Fruit fly (Drosophila melanogaster) whole organism, adult: ENCODE results near the gene VhaM9.7-d.

Experiments used
- CG11617 ChIP-seq: fragments of 200-800 bp; sonication (Bioruptor generic); optimal IDR thresholded peaks from 2 replicates; lab custom pipeline; 2017; ENCODE audit warnings: mild to moderate bottlenecking, missing biosample characterization, missing genetic modification reagents, missing genetic modification characterization
- CG12768 ChIP-seq: fragments of 200-800 bp; sonication (Bioruptor generic); optimal IDR thresholded peaks from 2 replicates; lab custom pipeline; 2017; ENCODE audit warnings: missing biosample characterization, missing genetic modification characterization, mild to moderate bottlenecking, moderate library complexity, missing genetic modification reagents
- CG14711 ChIP-seq: fragments of 200-800 bp; sonication (Bioruptor generic); optimal IDR thresholded peaks from 2 replicates; lab custom pipeline; 2018; ENCODE audit warnings: missing biosample characterization, mild to moderate bottlenecking, missing genetic modification characterization, moderate library complexity
- CG1620 ChIP-seq: fragments of 200-800 bp; sonication (Bioruptor generic); optimal IDR thresholded peaks from 2 replicates; lab custom pipeline; 2016; ENCODE audit warnings: missing biosample characterization, missing genetic modification characterization
- CG33017 ChIP-seq: fragments of 200-800 bp; sonication (Bioruptor generic); optimal IDR thresholded peaks from 2 replicates; lab custom pipeline; 2018; ENCODE audit warnings: missing biosample characterization, mild to moderate bottlenecking, missing genetic modification characterization, moderate library complexity
- CG5204 ChIP-seq: fragments of 200-800 bp; sonication (Bioruptor generic); optimal IDR thresholded peaks from 2 replicates; lab custom pipeline; 2016; ENCODE audit warnings: missing biosample characterization, missing genetic modification characterization
- CG7045 ChIP-seq: fragments of 200-800 bp; sonication (Bioruptor generic); optimal IDR thresholded peaks from 2 replicates; lab custom pipeline; 2017; ENCODE audit warnings: missing biosample characterization, mild to moderate bottlenecking, missing genetic modification characterization
- CG7101 ChIP-seq: fragments of 200-800 bp; sonication (Bioruptor generic); optimal IDR thresholded peaks from 2 replicates; lab custom pipeline; 2018; ENCODE audit warnings: missing biosample characterization, mild to moderate bottlenecking, missing genetic modification characterization, moderate library complexity
- Clk ChIP-seq: fragments of 200-800 bp; sonication (Bioruptor generic); optimal IDR thresholded peaks from 2 replicates; lab custom pipeline; 2017; ENCODE audit warnings: missing biosample characterization, missing genetic modification characterization
- Crg-1 ChIP-seq: fragments of 200-800 bp; sonication (Bioruptor generic); optimal IDR thresholded peaks from 2 replicates; lab custom pipeline; 2016; ENCODE audit warnings: missing biosample characterization, missing genetic modification characterization
- Hr96 ChIP-seq: fragments of 200-800 bp; sonication (Bioruptor generic); optimal IDR thresholded peaks from 2 replicates; lab custom pipeline; 2016; ENCODE audit warnings: missing biosample characterization, missing genetic modification characterization
- Mnt ChIP-seq: fragments of 200-800 bp; sonication (Bioruptor generic); optimal IDR thresholded peaks from 2 replicates; lab custom pipeline; 2016; ENCODE audit warnings: missing biosample characterization, mild to moderate bottlenecking, missing genetic modification characterization
- bab1 ChIP-seq: fragments of 200-800 bp; sonication (Bioruptor generic); optimal IDR thresholded peaks from 3 replicates; lab custom pipeline; 2019; ENCODE audit warnings: missing biosample characterization, mild to moderate bottlenecking, missing genetic modification characterization, moderate library complexity
- cic ChIP-seq: fragments of 200-800 bp; sonication (Bioruptor generic); optimal IDR thresholded peaks from 2 replicates; lab custom pipeline; 2017; ENCODE audit warnings: missing biosample characterization, mild to moderate bottlenecking, missing genetic modification characterization, moderate library complexity
- cnc ChIP-seq, 2 experiments: fragments of >200 bp; optimal IDR thresholded peaks; 2 replicates each; lab custom pipeline; 2017
- kay ChIP-seq: fragments of 200-800 bp; sonication (Bioruptor generic); peaks from one replicate; lab custom pipeline; 2016; ENCODE audit warnings: missing biosample characterization, missing genetic modification characterization, borderline replicate concordance
- ovo ChIP-seq: fragments of 200-800 bp; sonication (Bioruptor generic); optimal IDR thresholded peaks from 2 replicates; lab custom pipeline; 2016; ENCODE audit warnings: missing biosample characterization, missing genetic modification characterization
- pad ChIP-seq: fragments of 200-800 bp; sonication (Bioruptor generic); optimal IDR thresholded peaks from 3 replicates; lab custom pipeline; 2017; ENCODE audit warnings: missing biosample characterization, missing genetic modification characterization, mild to moderate bottlenecking, moderate library complexity, missing genetic modification reagents
- tj ChIP-seq: fragments of 200-800 bp; sonication (Bioruptor generic); optimal IDR thresholded peaks from 3 replicates; lab custom pipeline; 2017; ENCODE audit warnings: missing biosample characterization, mild to moderate bottlenecking, missing genetic modification characterization, moderate library complexity
- toe ChIP-seq: fragments of 200-800 bp; sonication (Bioruptor generic); optimal IDR thresholded peaks from 2 replicates; lab custom pipeline; 2016; ENCODE audit warnings: missing biosample characterization, missing genetic modification characterization

VhaM9.7-d gene

dm6 chr3R:17018902-17019527 is 44.0 kb downstream of the VhaM9.7-d start:
- peak; percentile 7 for TF ChIP-seq CG5204 (GFP tag; lab: Kevin White, UChicago)
- peak; percentile 36 for TF ChIP-seq kay
- no peak for TF ChIP-seq Crg-1 (GFP tag; lab: Kevin White, UChicago)
- TF ChIP-seq CG7101 (tag; lab: Kevin White, UChicago): no peak
- TF ChIP-seq cic (GFP tag; lab: Kevin White, UChicago): no peak
- no peak for TF ChIP-seq toe (GFP tag; lab: Kevin White, UChicago)
- TF ChIP-seq Hr96: no peak
- TF ChIP-seq CG11617 (GFP tag; lab: Kevin White, UChicago): no peak
- no peak for TF ChIP-seq pad (GFP tag; lab: Kevin White, UChicago)

- peak; percentile 85 for TF ChIP-seq bab1 (GFP tag; lab: Kevin White, UChicago)
- TF ChIP-seq cnc (optimal IDR thresholded peaks at IDR 0.05; lab: Kevin White, UChicago): no peak
- TF ChIP-seq toe (GFP tag; lab: Kevin White, UChicago): no peak
- TF ChIP-seq CG1620 (GFP tag; lab: Kevin White, UChicago): peak; percentile 18
- TF ChIP-seq Clk (GFP tag; lab: Kevin White, UChicago): no peak
- TF ChIP-seq CG12768 (GFP tag; lab: Kevin White, UChicago): no peak
- TF ChIP-seq CG33017 (tag; lab: Kevin White, UChicago): peak; percentile 56
- peak; percentile 84 for TF ChIP-seq Mnt
- TF ChIP-seq cic (GFP tag; lab: Kevin White, UChicago): no peak
- peak; percentile 46 for TF ChIP-seq pad (GFP tag; lab: Kevin White, UChicago)
- peak; percentile 51 for TF ChIP-seq ovo (GFP tag; lab: Kevin White, UChicago)
- TF ChIP-seq CG11617 (GFP tag; lab: Kevin White, UChicago): peak; percentile 65
- TF ChIP-seq Crg-1 (GFP tag; lab: Kevin White, UChicago): no peak
- TF ChIP-seq CG7101 (tag; lab: Kevin White, UChicago): peak; percentile 59
- peak; percentile 28 for TF ChIP-seq tj (GFP tag; lab: Kevin White, UChicago)
- peak; percentile 24 for TF ChIP-seq CG7045 (GFP tag; lab: Kevin White, UChicago)
- TF ChIP-seq CG14711: peak; percentile 23
- TF ChIP-seq kay: peak; percentile 82
- TF ChIP-seq Hr96: peak; percentile 18
- no peak for TF ChIP-seq CG5204 (GFP tag; lab: Kevin White, UChicago)
Observed at dm6 chr3R:17020956-17021355, 46.0 kb downstream of the VhaM9.7-d start, which contains the start of gene Adsl. TSS of gene Adsl (minus strand) at chr3R:17021120.
